Worm (Caenorhabditis elegans): Measurements from ENCODE around the gene ZC239.13.

DNA sequence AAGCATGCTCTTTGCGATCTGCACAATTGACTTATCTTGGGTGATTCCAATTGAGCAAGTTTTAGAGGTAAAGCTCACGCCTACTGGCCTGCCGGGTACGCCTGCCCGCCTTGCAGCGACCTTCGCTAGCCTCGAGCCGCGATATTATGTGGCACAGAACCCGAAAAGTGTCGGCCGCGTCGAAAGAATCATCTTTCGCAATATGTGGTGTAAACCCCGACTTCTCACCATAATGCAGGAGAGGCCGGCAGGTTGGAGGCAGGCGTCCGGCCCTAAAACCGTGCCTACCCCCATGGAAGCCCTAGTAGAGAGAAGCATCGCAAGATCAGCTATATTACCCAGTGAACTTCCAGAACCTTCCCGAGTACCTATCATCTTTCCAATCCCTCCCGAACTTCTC lies 36.8 kb downstream of the ZC239.13 start:
- no peak for TF ChIP-seq hmg-11 (tag; optimal IDR thresholded peaks at IDR 0.05)
- no peak for TF ChIP-seq ama-1 (optimal IDR thresholded peaks at IDR 0.05)
- no peak for TF ChIP-seq unc-39 (tag; optimal IDR thresholded peaks at IDR 0.05)
- no peak for TF ChIP-seq ceh-82 (tag; optimal IDR thresholded peaks at IDR 0.05)
- TF ChIP-seq R02D3.7 (tag; optimal IDR thresholded peaks at IDR 0.05): no peak
- TF ChIP-seq nhr-28 (tag; optimal IDR thresholded peaks at IDR 0.05): no peak
